Fruit fly (Drosophila melanogaster): Measurements from ENCODE around the gene CG8870.

CG8870 gene

dm6 chr3R:13428341-13429040 is 48.8 kb downstream of the CG8870 start:
- no peak for TF ChIP-seq Myc (optimal IDR thresholded peaks at IDR 0.05)
- TF ChIP-seq h (optimal IDR thresholded peaks at IDR 0.05) = no peak
- TF ChIP-seq psq (optimal IDR thresholded peaks at IDR 0.05) = no peak
- TF ChIP-seq insv (optimal IDR thresholded peaks at IDR 0.05) = no peak
- no peak for TF ChIP-seq ttk (optimal IDR thresholded peaks at IDR 0.05)
- no peak for TF ChIP-seq Sin3A (optimal IDR thresholded peaks at IDR 0.05)

Data from Kc167 (cell line).